Fruit fly (Drosophila melanogaster) whole organism, embryonic: ENCODE results near the gene Pcyt1.

Source experiments
- Atf-2 ChIP-seq: fragments of 200-800 bp; sonication (Bioruptor generic); optimal IDR thresholded peaks from 2 replicates; lab custom pipeline; 2016; ENCODE audit warnings: missing biosample characterization, missing genetic modification characterization
- Atf3 ChIP-seq: fragments of 200-800 bp; sonication (Bioruptor generic); optimal IDR thresholded peaks from 3 replicates; lab custom pipeline; 2016; ENCODE audit warnings: missing biosample characterization, missing genetic modification characterization
- Atf6 ChIP-seq: fragments of 200-800 bp; sonication (Bioruptor generic); IDR thresholded peaks from 2 replicates; pipeline ENCODE4 v1.3.6; 2022; ENCODE audit warnings: missing biosample characterization, missing genetic modification characterization
- CG10274 ChIP-seq: fragments of 200-800 bp; sonication (Bioruptor generic); optimal IDR thresholded peaks from 3 replicates; lab custom pipeline; 2017; ENCODE audit warnings: missing biosample characterization, mild to moderate bottlenecking, missing genetic modification characterization
- CG10321 ChIP-seq: fragments of 200-800 bp; sonication (Bioruptor generic); IDR thresholded peaks from 2 replicates; pipeline ENCODE4 v1.3.6; 2022; ENCODE audit warnings: missing biosample characterization, missing genetic modification characterization
- CG10959 ChIP-seq: fragments of 200-800 bp; sonication (Bioruptor generic); IDR thresholded peaks from 2 replicates; pipeline ENCODE4 v1.3.6; 2022; ENCODE audit warnings: missing biosample characterization, missing genetic modification characterization
- CG11247 ChIP-seq: fragments of 200-800 bp; sonication (Bioruptor generic); IDR thresholded peaks from 2 replicates; pipeline ENCODE4 v1.3.6; 2022; ENCODE audit warnings: missing biosample characterization, missing genetic modification characterization
- CG11456 ChIP-seq: fragments of 200-800 bp; sonication (Bioruptor generic); IDR thresholded peaks from 3 replicates; pipeline ENCODE4 v1.3.6; 2022; ENCODE audit warnings: missing biosample characterization, missing genetic modification characterization
- CG11695 ChIP-seq: fragments of 200-800 bp; sonication (Bioruptor generic); IDR thresholded peaks from 3 replicates; pipeline ENCODE4 v1.3.6; 2022; ENCODE audit warnings: missing biosample characterization, missing genetic modification characterization
- CG11723 ChIP-seq: fragments of 200-800 bp; sonication (Bioruptor generic); optimal IDR thresholded peaks from 2 replicates; lab custom pipeline; 2017; ENCODE audit warnings: missing biosample characterization, mild to moderate bottlenecking, missing genetic modification characterization
- CG12744 ChIP-seq: fragments of 200-800 bp; sonication (Bioruptor generic); optimal IDR thresholded peaks from 2 replicates; lab custom pipeline; 2016; ENCODE audit warnings: missing biosample characterization, missing genetic modification characterization
- CG14014 ChIP-seq: fragments of 200-800 bp; sonication (Bioruptor generic); IDR thresholded peaks from 2 replicates; pipeline ENCODE4 v1.3.6; 2022; ENCODE audit warnings: missing biosample characterization, missing genetic modification characterization
- CG2889 ChIP-seq: fragments of 200-800 bp; sonication (Bioruptor generic); IDR thresholded peaks from 3 replicates; pipeline ENCODE4 v1.3.6; 2022; ENCODE audit warnings: missing biosample characterization, missing genetic modification characterization
- CG3163 ChIP-seq: fragments of 200-800 bp; sonication (Bioruptor generic); optimal IDR thresholded peaks from 3 replicates; lab custom pipeline; 2016; ENCODE audit warnings: missing biosample characterization, missing genetic modification characterization
- CG33557 ChIP-seq: fragments of 200-800 bp; sonication (Bioruptor generic); optimal IDR thresholded peaks from 2 replicates; lab custom pipeline; 2019; ENCODE audit warnings: missing biosample characterization, mild to moderate bottlenecking, missing genetic modification characterization, moderate library complexity
- CG34422 ChIP-seq: fragments of 200-800 bp; sonication (Bioruptor generic); IDR thresholded peaks from 3 replicates; pipeline ENCODE4 v1.3.6; 2022; ENCODE audit warnings: missing biosample characterization, missing genetic modification characterization
- CG7745 ChIP-seq: fragments of 200-800 bp; sonication (Bioruptor generic); optimal IDR thresholded peaks from 2 replicates; lab custom pipeline; 2018; ENCODE audit warnings: missing biosample characterization, mild to moderate bottlenecking, missing genetic modification characterization, moderate library complexity
- CG7987 ChIP-seq: fragments of 200-800 bp; sonication (Bioruptor generic); optimal IDR thresholded peaks from 2 replicates; lab custom pipeline; 2018; ENCODE audit warnings: missing biosample characterization, mild to moderate bottlenecking, missing genetic modification characterization, moderate library complexity
- CG8388 ChIP-seq: fragments of 200-800 bp; sonication (Bioruptor generic); optimal IDR thresholded peaks from 2 replicates; lab custom pipeline; 2019; ENCODE audit warnings: missing biosample characterization, mild to moderate bottlenecking, missing genetic modification characterization, moderate library complexity
- CG9215 ChIP-seq: fragments of 200-800 bp; sonication (Bioruptor generic); IDR thresholded peaks from 2 replicates; pipeline ENCODE4 v1.3.6; 2022; ENCODE audit warnings: missing biosample characterization, missing genetic modification characterization
- CG9932 ChIP-seq: fragments of 200-800 bp; sonication (Bioruptor generic); IDR thresholded peaks from 2 replicates; pipeline ENCODE4 v1.3.6; 2022; ENCODE audit warnings: missing biosample characterization, missing genetic modification characterization
- Dad ChIP-seq: fragments of 200-800 bp; sonication (Bioruptor generic); optimal IDR thresholded peaks from 3 replicates; lab custom pipeline; 2016; ENCODE audit warnings: missing biosample characterization, missing genetic modification characterization
- Dek ChIP-seq: fragments of 200-800 bp; sonication (Bioruptor generic); optimal IDR thresholded peaks from 3 replicates; lab custom pipeline; 2019; ENCODE audit warnings: missing biosample characterization, mild to moderate bottlenecking, missing genetic modification characterization, moderate library complexity
- Doc2 ChIP-seq: fragments of 200-800 bp; sonication (Bioruptor generic); IDR thresholded peaks from 2 replicates; pipeline ENCODE4 v1.3.6; 2022; ENCODE audit warnings: missing biosample characterization, missing genetic modification characterization
- HLH54F ChIP-seq: fragments of 200-800 bp; sonication (Bioruptor generic); optimal IDR thresholded peaks from 3 replicates; lab custom pipeline; 2016; ENCODE audit warnings: missing biosample characterization, missing genetic modification characterization
- Hr39 ChIP-seq: fragments of >200 bp; optimal IDR thresholded peaks from 2 replicates; lab custom pipeline; 2017
- Hr51 ChIP-seq, 2 experiments: fragments of 200-800 bp; sonication (Bioruptor generic); optimal IDR thresholded peaks; 2 replicates in 1 of 2; 3 replicates in 1 of 2; lab custom pipeline; 2016 to 2018; ENCODE audit warnings: missing biosample characterization in 2 of 2, missing genetic modification characterization in 2 of 2, mild to moderate bottlenecking in 1 of 2, moderate library complexity in 1 of 2
- Lpt ChIP-seq: fragments of >200 bp; optimal IDR thresholded peaks from 2 replicates; lab custom pipeline; 2018; ENCODE audit warnings: missing biosample characterization, missing genetic modification characterization
- MBD-R2 ChIP-seq: fragments of 200-800 bp; sonication (Bioruptor generic); IDR thresholded peaks from 2 replicates; pipeline ENCODE4 v1.3.6; 2022; ENCODE audit warnings: missing biosample characterization, missing genetic modification characterization
- MESR4 ChIP-seq: fragments of 200-800 bp; sonication (Bioruptor generic); optimal IDR thresholded peaks from 2 replicates; lab custom pipeline; 2018; ENCODE audit warnings: missing biosample characterization, mild to moderate bottlenecking, missing genetic modification characterization, moderate library complexity
- Sox102F ChIP-seq: fragments of 200-800 bp; sonication (Bioruptor generic); optimal IDR thresholded peaks from 2 replicates; lab custom pipeline; 2018; ENCODE audit warnings: missing biosample characterization, mild to moderate bottlenecking, missing genetic modification characterization, moderate library complexity
- Sry-β ChIP-seq: fragments of 200-800 bp; sonication (Bioruptor generic); optimal IDR thresholded peaks from 2 replicates; lab custom pipeline; 2018; ENCODE audit warnings: missing biosample characterization, mild to moderate bottlenecking, missing genetic modification characterization, moderate library complexity
- Sry-δ ChIP-seq: fragments of 200-800 bp; sonication (Bioruptor generic); optimal IDR thresholded peaks from 2 replicates; lab custom pipeline; 2016; ENCODE audit warnings: missing biosample characterization, missing genetic modification characterization
- Tbp ChIP-seq: fragments of >200 bp; optimal IDR thresholded peaks from 2 replicates; lab custom pipeline; 2018; ENCODE audit warnings: missing biosample characterization, missing genetic modification characterization
- Vsx1 ChIP-seq: fragments of 200-800 bp; sonication (Bioruptor generic); optimal IDR thresholded peaks from 2 replicates; lab custom pipeline; 2017; ENCODE audit warnings: missing biosample characterization, mild to moderate bottlenecking, missing genetic modification characterization, missing genetic modification reagents
- ap ChIP-seq: fragments of 200-800 bp; sonication (Bioruptor generic); IDR thresholded peaks from 2 replicates; pipeline ENCODE4 v1.3.6; 2022; ENCODE audit warnings: missing biosample characterization, missing genetic modification characterization
- bsh ChIP-seq, 2 experiments: fragments of 200-800 bp; sonication (Bioruptor generic); optimal IDR thresholded peaks; 2 replicates each; lab custom pipeline; 2017 to 2018; ENCODE audit warnings: mild to moderate bottlenecking in 2 of 2, missing biosample characterization in 2 of 2, missing genetic modification characterization in 2 of 2, moderate library complexity in 1 of 2
- dan ChIP-seq: fragments of 200-800 bp; sonication (Bioruptor generic); IDR thresholded peaks from 2 replicates; pipeline ENCODE4 v1.3.6; 2022; ENCODE audit warnings: missing biosample characterization, missing genetic modification characterization
- fd96Cb ChIP-seq: fragments of 200-800 bp; sonication (Bioruptor generic); optimal IDR thresholded peaks from 2 replicates; lab custom pipeline; 2018; ENCODE audit warnings: missing biosample characterization, mild to moderate bottlenecking, missing genetic modification characterization, moderate library complexity
- jumu ChIP-seq: fragments of 200-800 bp; sonication (Bioruptor generic); optimal IDR thresholded peaks from 3 replicates; lab custom pipeline; 2016; ENCODE audit warnings: missing biosample characterization, missing genetic modification characterization
- oc ChIP-seq: fragments of 200-800 bp; sonication (Bioruptor generic); optimal IDR thresholded peaks from 2 replicates; lab custom pipeline; 2018; ENCODE audit warnings: missing biosample characterization, mild to moderate bottlenecking, missing genetic modification characterization, moderate library complexity
- tin ChIP-seq: fragments of 200-800 bp; sonication (Bioruptor generic); optimal IDR thresholded peaks from 3 replicates; lab custom pipeline; 2016; ENCODE audit warnings: missing biosample characterization, missing genetic modification characterization
- tio ChIP-seq: fragments of 200-800 bp; sonication (Bioruptor generic); optimal IDR thresholded peaks from 2 replicates; lab custom pipeline; 2017; ENCODE audit warnings: missing biosample characterization, missing genetic modification characterization, inconsistent platforms
- zen ChIP-seq: fragments of 200-800 bp; sonication (Bioruptor generic); optimal IDR thresholded peaks from 3 replicates; lab custom pipeline; 2018; ENCODE audit warnings: missing biosample characterization, mild to moderate bottlenecking, missing genetic modification characterization, moderate library complexity
- zf30C ChIP-seq: fragments of 200-800 bp; sonication (Bioruptor generic); optimal IDR thresholded peaks from 3 replicates; lab custom pipeline; 2018; ENCODE audit warnings: missing biosample characterization, mild to moderate bottlenecking, missing genetic modification characterization
- zfh1 ChIP-seq: fragments of 200-800 bp; sonication (Bioruptor generic); IDR thresholded peaks from 3 replicates; pipeline ENCODE4 v1.3.6; 2022; ENCODE audit warnings: missing biosample characterization, missing genetic modification characterization
- zfh2 ChIP-seq: fragments of 200-800 bp; sonication (Bioruptor generic); optimal IDR thresholded peaks from 2 replicates; lab custom pipeline; 2016; ENCODE audit warnings: missing biosample characterization, missing genetic modification characterization

Gene Pcyt1

dm6 chr3L:1533699-1534431 lies 12.0 kb upstream of the Pcyt1 start, which contains the start of gene Iml1 (continued):
- TF ChIP-seq MBD-R2 (GFP tag; lab: Robert Waterston, UW) (peak; percentile 65; the same call in 1 of the 2 replicates), CG11247 (GFP tag; lab: Robert Waterston, UW) (peak; percentile 50), CG33557 (no peak), Atf3 (GFP tag; lab: Kevin White, UChicago) (no peak), zen (tag; lab: Kevin White, UChicago) (peak; percentile 45), CG2889 (GFP tag; lab: Robert Waterston, UW) (0 out of 3 replicates have a peak, but pooled peaks have one; percentile 12), HLH54F (GFP tag; lab: Kevin White, UChicago) (peak; percentile 6), CG34422 (peak; percentile 53; the same call in 1 of the 3 replicates), CG3163 (GFP tag; lab: Kevin White, UChicago) (no peak), Atf6 (GFP tag; lab: Robert Waterston, UW) (peak; percentile 33; the same call in 1 of the 2 replicates), zfh1 (no peak), CG9215 (GFP tag; lab: Robert Waterston, UW) (peak; percentile 45), CG11695 (no peak), Dek (tag; lab: Kevin White, UChicago) (no peak), Hr39 (lab: Kevin White, UChicago) (no peak), fd96Cb (tag; lab: Kevin White, UChicago) (peak; percentile 6)

dm6 chr3L:1536487-1537337 lies 9.2 kb upstream of the Pcyt1 start, which contains the start of the genes CG12091 and pns:
Gene CG12091, minus strand, starts transcription at chr3L:1536835.
Gene pns, plus strand, starts transcription at chr3L:1537137.
- peak; percentile 93 for TF ChIP-seq MESR4
- no peak for TF ChIP-seq CG10274 (GFP tag; lab: Kevin White, UChicago)
- TF ChIP-seq zfh2 (GFP tag; lab: Kevin White, UChicago) = peak; percentile 48
- no peak for TF ChIP-seq Tbp (GFP tag; lab: Kevin White, UChicago)
- TF ChIP-seq CG7987 (GFP tag; lab: Kevin White, UChicago) = peak; percentile 43
- no peak for TF ChIP-seq CG11723
- TF ChIP-seq CG10959 (GFP tag; lab: Robert Waterston, UW) = 0 out of 2 replicates have a peak, but pooled peaks have one; percentile 27
- TF ChIP-seq CG12744 = peak; percentile 30
- no peak for TF ChIP-seq Vsx1 (GFP tag; lab: Kevin White, UChicago)
- peak; percentile 51; the same call in 1 of the 2 replicates for TF ChIP-seq ap (GFP tag; lab: Robert Waterston, UW)
- no peak for TF ChIP-seq Doc2 (GFP tag; lab: Robert Waterston, UW)
- peak; percentile 69 for TF ChIP-seq Hr51 (GFP tag; optimal IDR thresholded peaks at IDR 0.05; lab: Kevin White, UChicago)
- TF ChIP-seq bsh (GFP tag; optimal IDR thresholded peaks at IDR 0.05; lab: Kevin White, UChicago) = peak in 1 of 2 experiments; percentile 56
- no peak for TF ChIP-seq tio (GFP tag; lab: Kevin White, UChicago)
- peak; percentile 21 for TF ChIP-seq oc
- TF ChIP-seq Atf-2 (GFP tag; lab: Kevin White, UChicago) = peak; percentile 55
- TF ChIP-seq Sry-β (GFP tag; lab: Kevin White, UChicago) = peak; percentile 38
- TF ChIP-seq jumu (GFP tag; lab: Kevin White, UChicago) = peak; percentile 56
- TF ChIP-seq CG10321 (GFP tag; lab: Robert Waterston, UW) = peak; percentile 25; the same call in 1 of the 2 replicates
- TF ChIP-seq dan (GFP tag; lab: Robert Waterston, UW) = no peak
- TF ChIP-seq tin (GFP tag; lab: Kevin White, UChicago) = peak; percentile 74
- TF ChIP-seq CG11456 (GFP tag; lab: Robert Waterston, UW) = peak; percentile 74
- TF ChIP-seq CG14014 (GFP tag; lab: Robert Waterston, UW) = peak; percentile 69
- TF ChIP-seq CG7745 (tag; lab: Kevin White, UChicago) = peak; percentile 3
- peak; percentile 67 for TF ChIP-seq Sry-δ (GFP tag; lab: Kevin White, UChicago)
- no peak for TF ChIP-seq Hr39 (lab: Kevin White, UChicago)
- TF ChIP-seq Sox102F = peak; percentile 68
- peak; percentile 77 for TF ChIP-seq CG9932 (GFP tag; lab: Robert Waterston, UW)
- TF ChIP-seq Dad (GFP tag; lab: Kevin White, UChicago) = peak; percentile 67
- no peak for TF ChIP-seq Lpt (GFP tag; lab: Kevin White, UChicago)
- peak; percentile 42 for TF ChIP-seq CG8388 (GFP tag; lab: Kevin White, UChicago)
- TF ChIP-seq zf30C (GFP tag; lab: Kevin White, UChicago) = peak; percentile 12
- TF ChIP-seq zen (tag; lab: Kevin White, UChicago) = peak; percentile 72
